Fruit fly (Drosophila melanogaster) whole organism, embryonic: ENCODE results near the gene nompC.

ENCODE experiments used
- BtbVII ChIP-seq: fragments of 200-800 bp; sonication (Bioruptor generic); optimal IDR thresholded peaks from 3 replicates; lab custom pipeline; 2017; ENCODE audit warnings: missing biosample characterization, mild to moderate bottlenecking, missing genetic modification characterization
- CG5245 ChIP-seq: fragments of 200-800 bp; sonication (Bioruptor generic); optimal IDR thresholded peaks from 3 replicates; lab custom pipeline; 2016; ENCODE audit warnings: missing biosample characterization, missing genetic modification characterization
- Dll ChIP-seq: fragments of 200-800 bp; sonication (Bioruptor generic); IDR thresholded peaks from 4 replicates; pipeline ENCODE4 v1.3.6; 2022; ENCODE audit warnings: missing biosample characterization, missing genetic modification characterization; ENCODE audit not compliant: partially characterized antibody
- Hmr ChIP-seq: fragments of 200-800 bp; sonication (Bioruptor generic); optimal IDR thresholded peaks from 3 replicates; lab custom pipeline; 2017; ENCODE audit warnings: mild to moderate bottlenecking, missing biosample characterization, missing genetic modification reagents, missing genetic modification characterization
- Stat92E ChIP-seq, 3 experiments: fragments of >200 bp in 2 of 3; fragments of 200-800 bp in 1 of 3; sonication (Bioruptor generic) in 1 of 3; optimal IDR thresholded peaks; 2 replicates each; lab custom pipeline; 2017 to 2019; ENCODE audit warnings: missing biosample characterization in 3 of 3, missing genetic modification characterization in 3 of 3, mild to moderate bottlenecking in 1 of 3, moderate library complexity in 1 of 3
- caup ChIP-seq: fragments of 200-800 bp; sonication (Bioruptor generic); optimal IDR thresholded peaks from 3 replicates; lab custom pipeline; 2017; ENCODE audit warnings: missing biosample characterization, mild to moderate bottlenecking, missing genetic modification characterization, moderate library complexity; ENCODE audit not compliant: severe bottlenecking
- h ChIP-seq: fragments of >200 bp; optimal IDR thresholded peaks from 2 replicates; lab custom pipeline; 2017
- pita ChIP-seq: fragments of 200-800 bp; sonication (Bioruptor generic); optimal IDR thresholded peaks from 2 replicates; lab custom pipeline; 2017; ENCODE audit warnings: missing biosample characterization, mild to moderate bottlenecking, missing genetic modification characterization
- salm ChIP-seq: fragments of 200-800 bp; sonication (Bioruptor generic); optimal IDR thresholded peaks from 2 replicates; lab custom pipeline; 2018; ENCODE audit warnings: missing biosample characterization, mild to moderate bottlenecking, missing genetic modification characterization
- tx ChIP-seq: fragments of 200-800 bp; sonication (Bioruptor generic); optimal IDR thresholded peaks from 2 replicates; lab custom pipeline; 2016; ENCODE audit warnings: missing biosample characterization, missing genetic modification characterization
- usp ChIP-seq: fragments of >200 bp; optimal IDR thresholded peaks from 2 replicates; lab custom pipeline; 2017; ENCODE audit warnings: missing biosample characterization, missing genetic modification characterization
- zf30C ChIP-seq: fragments of 200-800 bp; sonication (Bioruptor generic); optimal IDR thresholded peaks from 3 replicates; lab custom pipeline; 2018; ENCODE audit warnings: missing biosample characterization, mild to moderate bottlenecking, missing genetic modification characterization

- TF ChIP-seq salm (tag; lab: Kevin White, UChicago) (no peak), BtbVII (GFP tag; lab: Kevin White, UChicago) (no peak), zf30C (GFP tag; lab: Kevin White, UChicago) (no peak), pita (GFP tag; lab: Kevin White, UChicago) (no peak), Dll (GFP tag; lab: Robert Waterston, UW) (no peak), CG5245 (GFP tag; lab: Kevin White, UChicago) (no peak), h (no peak), caup (GFP tag; lab: Kevin White, UChicago) (no peak), usp (GFP tag; lab: Kevin White, UChicago) (no peak), Hmr (GFP tag; lab: Kevin White, UChicago) (no peak), tx (no peak), Stat92E (GFP tag; optimal IDR thresholded peaks at IDR 0.05; lab: Kevin White, UChicago) (no peak)
Measured at dm6 chr2L:5303044-5303904, 42.7 kb upstream of the nompC start.
